Fruit fly (Drosophila melanogaster) whole organism, prepupa: ENCODE results near the gene Wwox.
A peak's percentile ranks its signal among the peaks of the same experiment; 100 is the strongest.

ENCODE experiments used
- Blimp-1 ChIP-seq: fragments of 200-800 bp; sonication (Bioruptor generic); optimal IDR thresholded peaks from 3 replicates; lab custom pipeline; 2017; ENCODE audit warnings: missing biosample characterization, missing genetic modification characterization, mild to moderate bottlenecking, moderate library complexity, missing genetic modification reagents
- CG10631 ChIP-seq: fragments of 200-800 bp; sonication (Bioruptor generic); optimal IDR thresholded peaks from 2 replicates; lab custom pipeline; 2016; ENCODE audit warnings: missing biosample characterization, missing genetic modification characterization
- CG10669 ChIP-seq: fragments of 200-800 bp; sonication (Bioruptor generic); optimal IDR thresholded peaks from 3 replicates; lab custom pipeline; 2018; ENCODE audit warnings: missing biosample characterization, mild to moderate bottlenecking, missing genetic modification characterization, moderate library complexity
- CG11294 ChIP-seq: fragments of 200-800 bp; sonication (Bioruptor generic); IDR thresholded peaks from 2 replicates; pipeline ENCODE4 v1.3.6; 2022; ENCODE audit warnings: missing biosample characterization, missing genetic modification characterization
- CG11902 ChIP-seq: fragments of 200-800 bp; sonication (Bioruptor generic); optimal IDR thresholded peaks from 3 replicates; lab custom pipeline; 2016; ENCODE audit warnings: missing biosample characterization, missing genetic modification characterization
- CG15336 ChIP-seq: fragments of 200-800 bp; sonication (Bioruptor generic); IDR thresholded peaks from 2 replicates; pipeline ENCODE4 v1.3.6; 2022; ENCODE audit warnings: missing biosample characterization, missing genetic modification characterization
- CG34406 ChIP-seq: fragments of 200-800 bp; sonication (Bioruptor generic); optimal IDR thresholded peaks from 3 replicates; lab custom pipeline; 2016; ENCODE audit warnings: missing biosample characterization, missing genetic modification characterization
- CG3919 ChIP-seq: fragments of 200-800 bp; sonication (Bioruptor generic); optimal IDR thresholded peaks from 3 replicates; lab custom pipeline; 2016; ENCODE audit warnings: missing biosample characterization, missing genetic modification characterization
- CG6163 ChIP-seq: fragments of 200-800 bp; sonication (Bioruptor generic); IDR thresholded peaks from 3 replicates; pipeline ENCODE4 v1.3.6; 2022; ENCODE audit warnings: missing biosample characterization, missing genetic modification characterization
- CG6792 ChIP-seq: fragments of 200-800 bp; sonication (Bioruptor generic); optimal IDR thresholded peaks from 3 replicates; lab custom pipeline; 2016; ENCODE audit warnings: missing biosample characterization, missing genetic modification characterization
- CG6854 ChIP-seq: fragments of 200-800 bp; sonication (Bioruptor generic); optimal IDR thresholded peaks from 2 replicates; lab custom pipeline; 2017; ENCODE audit warnings: missing biosample characterization, mild to moderate bottlenecking, missing genetic modification characterization
- CG8119 ChIP-seq: fragments of 200-800 bp; sonication (Bioruptor generic); IDR thresholded peaks from 3 replicates; pipeline ENCODE4 v1.3.6; 2022; ENCODE audit warnings: missing biosample characterization, missing genetic modification characterization
- CG8319 ChIP-seq: fragments of 200-800 bp; sonication (Bioruptor generic); optimal IDR thresholded peaks from 3 replicates; lab custom pipeline; 2016; ENCODE audit warnings: missing biosample characterization, missing genetic modification characterization
- CG8632 ChIP-seq: fragments of 200-800 bp; sonication (Bioruptor generic); optimal IDR thresholded peaks from 3 replicates; lab custom pipeline; 2016; ENCODE audit warnings: missing biosample characterization, missing genetic modification characterization
- Eip75B ChIP-seq: fragments of 200-800 bp; sonication (Bioruptor generic); optimal IDR thresholded peaks from 3 replicates; lab custom pipeline; 2016; ENCODE audit warnings: missing biosample characterization, missing genetic modification characterization
- Eip78C ChIP-seq: fragments of 200-800 bp; sonication (Bioruptor generic); peaks from one replicate; lab custom pipeline; 2016; ENCODE audit warnings: missing biosample characterization, missing genetic modification characterization
- Eip93F ChIP-seq: fragments of 200-800 bp; sonication (Bioruptor generic); optimal IDR thresholded peaks from 2 replicates; lab custom pipeline; 2016; ENCODE audit warnings: missing biosample characterization, mild to moderate bottlenecking, missing genetic modification characterization
- Ets21C ChIP-seq: fragments of 200-800 bp; sonication (Bioruptor generic); optimal IDR thresholded peaks from 3 replicates; lab custom pipeline; 2016; ENCODE audit warnings: missing biosample characterization, missing genetic modification characterization
- Gug ChIP-seq: fragments of 200-800 bp; sonication (Bioruptor generic); IDR thresholded peaks from 2 replicates; pipeline ENCODE4 v1.3.6; 2022; ENCODE audit warnings: missing biosample characterization, missing genetic modification characterization
- Hr39 ChIP-seq: fragments of 200-800 bp; sonication (Bioruptor generic); optimal IDR thresholded peaks from 2 replicates; lab custom pipeline; 2016; ENCODE audit warnings: missing biosample characterization, missing genetic modification characterization
- Lpt ChIP-seq: fragments of 200-800 bp; sonication (Bioruptor generic); optimal IDR thresholded peaks from 3 replicates; lab custom pipeline; 2016; ENCODE audit warnings: missing biosample characterization, missing genetic modification characterization
- OdsH ChIP-seq: fragments of 200-800 bp; sonication (Bioruptor generic); optimal IDR thresholded peaks from 3 replicates; lab custom pipeline; 2016; ENCODE audit warnings: missing biosample characterization, missing genetic modification characterization
- Sox102F ChIP-seq: fragments of 200-800 bp; sonication (Bioruptor generic); optimal IDR thresholded peaks from 2 replicates; lab custom pipeline; 2016; ENCODE audit warnings: missing biosample characterization, mild to moderate bottlenecking, missing genetic modification characterization
- Sox14 ChIP-seq: fragments of 200-800 bp; sonication (Bioruptor generic); optimal IDR thresholded peaks from 3 replicates; lab custom pipeline; 2016; ENCODE audit warnings: missing biosample characterization, missing genetic modification characterization
- achi ChIP-seq: fragments of 200-800 bp; sonication (Bioruptor generic); optimal IDR thresholded peaks from 3 replicates; lab custom pipeline; 2016; ENCODE audit warnings: missing biosample characterization, missing genetic modification characterization
- cyc ChIP-seq: fragments of 200-800 bp; sonication (Bioruptor generic); optimal IDR thresholded peaks from 3 replicates; lab custom pipeline; 2016; ENCODE audit warnings: missing biosample characterization, missing genetic modification characterization
- dac ChIP-seq: fragments of 200-800 bp; sonication (Bioruptor generic); optimal IDR thresholded peaks from 2 replicates; lab custom pipeline; 2017; ENCODE audit warnings: missing biosample characterization, mild to moderate bottlenecking, missing genetic modification characterization
- dsx ChIP-seq: fragments of 200-800 bp; optimal IDR thresholded peaks from 3 replicates; lab custom pipeline; 2019; ENCODE audit warnings: missing biosample characterization, mild to moderate bottlenecking, missing genetic modification characterization, moderate library complexity; ENCODE audit not compliant: poor library complexity, severe bottlenecking
- eg ChIP-seq: fragments of 200-800 bp; sonication (Bioruptor generic); IDR thresholded peaks from 3 replicates; pipeline ENCODE4 v1.3.6; 2022; ENCODE audit warnings: missing biosample characterization, missing genetic modification characterization
- esn ChIP-seq: fragments of 200-800 bp; sonication (Bioruptor generic); optimal IDR thresholded peaks from 2 replicates; lab custom pipeline; 2016; ENCODE audit warnings: missing biosample characterization, mild to moderate bottlenecking, missing genetic modification characterization, moderate library complexity
- fd85E ChIP-seq: fragments of 200-800 bp; sonication (Bioruptor generic); optimal IDR thresholded peaks from 3 replicates; lab custom pipeline; 2016; ENCODE audit warnings: missing biosample characterization, missing genetic modification characterization
- fkh ChIP-seq: fragments of 200-800 bp; sonication (Bioruptor generic); optimal IDR thresholded peaks from 3 replicates; lab custom pipeline; 2017; ENCODE audit warnings: missing biosample characterization, mild to moderate bottlenecking, missing genetic modification characterization, moderate library complexity
- net ChIP-seq: fragments of 200-800 bp; sonication (Bioruptor generic); optimal IDR thresholded peaks from 3 replicates; lab custom pipeline; 2016; ENCODE audit warnings: missing biosample characterization, missing genetic modification characterization
- pdm3 ChIP-seq: fragments of 200-800 bp; sonication (Bioruptor generic); optimal IDR thresholded peaks from 3 replicates; lab custom pipeline; 2016; ENCODE audit warnings: missing biosample characterization, missing genetic modification characterization
- spab ChIP-seq: fragments of 200-800 bp; sonication (Bioruptor generic); optimal IDR thresholded peaks from 2 replicates; lab custom pipeline; 2017; ENCODE audit warnings: missing biosample characterization, mild to moderate bottlenecking, missing genetic modification characterization, missing genetic modification reagents
- ss ChIP-seq, 2 experiments: fragments of 200-800 bp; sonication (Bioruptor generic); optimal IDR thresholded peaks; 2 replicates in 1 of 2; 3 replicates in 1 of 2; lab custom pipeline; 2017 to 2018; ENCODE audit warnings: mild to moderate bottlenecking in 2 of 2, missing biosample characterization in 2 of 2, missing genetic modification characterization in 2 of 2, moderate library complexity in 1 of 2
- svp ChIP-seq: fragments of 200-800 bp; sonication (Bioruptor generic); peaks from one replicate; lab custom pipeline; 2016; ENCODE audit warnings: missing biosample characterization, missing genetic modification characterization
- topi ChIP-seq: fragments of 200-800 bp; sonication (Bioruptor generic); optimal IDR thresholded peaks from 3 replicates; lab custom pipeline; 2016; ENCODE audit warnings: missing biosample characterization, missing genetic modification characterization
- vri ChIP-seq: fragments of 200-800 bp; sonication (Bioruptor generic); optimal IDR thresholded peaks from 3 replicates; lab custom pipeline; 2016; ENCODE audit warnings: missing biosample characterization, mild to moderate bottlenecking, missing genetic modification characterization

Wwox gene

DNA sequence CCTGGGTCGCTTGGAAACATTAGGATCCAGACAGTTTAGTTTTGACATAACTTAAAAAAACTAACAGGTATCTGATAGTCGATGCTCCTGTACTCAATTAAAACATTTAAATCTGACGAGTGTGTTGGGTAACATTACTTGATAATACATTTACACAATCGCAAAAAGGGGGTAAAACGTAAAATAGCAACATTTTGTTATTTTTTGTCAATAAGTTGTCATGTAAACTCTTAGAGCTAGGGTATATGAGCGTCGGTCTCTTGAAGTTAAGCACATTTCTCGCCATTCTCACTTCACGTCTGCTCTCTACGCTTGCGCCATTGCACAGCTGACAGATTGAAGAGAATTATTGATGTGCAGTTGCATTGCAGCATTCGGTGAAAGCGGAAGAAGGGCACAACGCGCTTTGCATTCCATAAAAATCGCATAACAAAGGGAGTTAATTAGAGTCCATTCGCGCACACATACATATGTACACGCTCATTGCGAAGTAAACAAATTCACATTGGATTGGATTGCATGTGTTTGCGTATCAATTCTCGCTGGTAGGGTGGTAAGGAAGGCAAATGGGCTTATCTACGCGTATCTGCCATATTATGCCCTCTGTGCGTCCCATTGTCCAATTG, 19.1 kb downstream of the Wwox start (continued):
- TF ChIP-seq CG3919 (GFP tag; lab: Kevin White, UChicago) (peak; percentile 67), Gug (no peak), CG11294 (GFP tag; lab: Robert Waterston, UW) (no peak), CG8632 (peak; percentile 54), esn (GFP tag; lab: Kevin White, UChicago) (peak; percentile 67), OdsH (GFP tag; lab: Kevin White, UChicago) (peak; percentile 52), CG34406 (GFP tag; lab: Kevin White, UChicago) (peak; percentile 45), cyc (GFP tag; lab: Kevin White, UChicago) (peak; percentile 67), Hr39 (peak; percentile 44), CG8119 (GFP tag; lab: Robert Waterston, UW) (peak; percentile 60; the same call in 1 of the 3 replicates), CG6163 (GFP tag; lab: Robert Waterston, UW) (peak; percentile 77; the same call in 2 of the 3 replicates), Lpt (GFP tag; lab: Kevin White, UChicago) (peak; percentile 43), CG15336 (GFP tag; lab: Robert Waterston, UW) (peak; percentile 65), Eip78C (GFP tag; lab: Kevin White, UChicago) (peak; percentile 93), CG10631 (GFP tag; lab: Kevin White, UChicago) (peak; percentile 29), dsx (GFP tag; lab: Kevin White, UChicago) (peak; percentile 58), CG6854 (GFP tag; lab: Kevin White, UChicago) (peak; percentile 42), CG11902 (peak; percentile 27), Ets21C (GFP tag; lab: Kevin White, UChicago) (peak; percentile 8), net (GFP tag; lab: Kevin White, UChicago) (peak; percentile 70), Sox102F (GFP tag; lab: Kevin White, UChicago) (peak; percentile 66)

- TF ChIP-seq CG6792 (GFP tag; lab: Kevin White, UChicago) (no peak), svp (GFP tag; lab: Kevin White, UChicago) (peak; percentile 56), vri (GFP tag; lab: Kevin White, UChicago) (peak; percentile 17), achi (GFP tag; lab: Kevin White, UChicago) (no peak), CG11294 (GFP tag; lab: Robert Waterston, UW) (no peak), CG3919 (GFP tag; lab: Kevin White, UChicago) (peak; percentile 43), CG6163 (GFP tag; lab: Robert Waterston, UW) (no peak), Eip78C (GFP tag; lab: Kevin White, UChicago) (peak; percentile 75), CG10631 (GFP tag; lab: Kevin White, UChicago) (no peak), Eip75B (no peak), pdm3 (GFP tag; lab: Kevin White, UChicago) (no peak), fd85E (GFP tag; lab: Kevin White, UChicago) (no peak), CG6854 (GFP tag; lab: Kevin White, UChicago) (no peak), cyc (GFP tag; lab: Kevin White, UChicago) (peak; percentile 4), spab (GFP tag; lab: Kevin White, UChicago) (no peak), ss (GFP tag; optimal IDR thresholded peaks at IDR 0.05; lab: Kevin White, UChicago) (peak in 1 of 2 experiments; percentile 9), dac (GFP tag; lab: Kevin White, UChicago) (no peak), Eip93F (no peak), topi (GFP tag; lab: Kevin White, UChicago) (no peak), fkh (GFP tag; lab: Kevin White, UChicago) (no peak), OdsH (GFP tag; lab: Kevin White, UChicago) (no peak), Lpt (GFP tag; lab: Kevin White, UChicago) (no peak), CG8319 (no peak), Sox14 (peak; percentile 7), eg (peak; percentile 50; the same call in 2 of the 3 replicates), CG10669 (GFP tag; lab: Kevin White, UChicago) (no peak), CG8119 (GFP tag; lab: Robert Waterston, UW) (peak; percentile 23; the same call in 2 of the 3 replicates), Blimp-1 (no peak), CG15336 (GFP tag; lab: Robert Waterston, UW) (peak; percentile 39; the same call in 1 of the 2 replicates), dsx (GFP tag; lab: Kevin White, UChicago) (peak; percentile 46), net (GFP tag; lab: Kevin White, UChicago) (peak; percentile 33)
Observed at dm6 chr2L:7984059-7984800, 19.9 kb downstream of the Wwox start, which contains the start of gene Snoo. Snoo (minus strand) TSS chr2L:7984196.
